Worm (Caenorhabditis elegans): Measurements from ENCODE around the gene ugt-45.

- no peak for TF ChIP-seq pha-4 (tag; optimal IDR thresholded peaks at IDR 0.05)
- no peak for TF ChIP-seq ceh-58 (GFP tag; IDR thresholded peaks at IDR 0.05)
- TF ChIP-seq unc-62 (GFP tag; optimal IDR thresholded peaks at IDR 0.05), result no peak
- no peak for TF ChIP-seq F10E7.11 (tag; optimal IDR thresholded peaks at IDR 0.05)
- no peak for TF ChIP-seq snpc-4 (GFP tag; optimal IDR thresholded peaks at IDR 0.05)
- TF ChIP-seq snpc-4 (tag; optimal IDR thresholded peaks at IDR 0.05), result no peak
These were observed 12.1 kb downstream of the ugt-45 start, which contains the start of gene nape-2 for ce11 chrIV:3738655-3739403.
